ENCODE assay signal across 1 fruit fly cellular context in genomic region chr3R:18745961-18746468, dm6.
A peak's percentile ranks its signal among the peaks of the same experiment; 100 is the strongest.
TF ChIP-seq lines count a peak whose summit lies in the region.

Gene PGS1 (minus strand): TSS chr3R:18746041.
Gene gwl (plus strand): TSS chr3R:18746370.

TF ChIP-seq in whole organism, embryonic, 481 proteins besides CTCF, POLR2A, EP300 and RAD21 (continued from another document):
- TF ChIP-seq CG11504 (tag; optimal IDR thresholded peaks at IDR 0.05; lab: Kevin White, UChicago) (no peak), Antp (GFP tag; optimal IDR thresholded peaks at IDR 0.05; lab: Kevin White, UChicago) (peak; percentile 13), dm (GFP tag; optimal IDR thresholded peaks at IDR 0.05; lab: Kevin White, UChicago) (peak; percentile 9)
